Worm (Caenorhabditis elegans) whole organism, L4 larva: Measurements from ENCODE around the gene mfsd-13.2.

Source experiments
- aha-1 ChIP-seq: fragments of 150-350 bp; peaks from one replicate; lab custom pipeline; 2014; ENCODE audit warnings: missing biosample characterization, missing genetic modification characterization
- ces-1 ChIP-seq: fragments of 150-350 bp; sonication (generic microtip); optimal IDR thresholded peaks from 4 replicates; lab custom pipeline; 2014; ENCODE audit warnings: missing biosample characterization, missing genetic modification reagents, missing genetic modification characterization
- dpl-1 ChIP-seq: fragments of 150-350 bp; optimal IDR thresholded peaks from 2 replicates; lab custom pipeline; 2014; ENCODE audit warnings: missing biosample characterization, missing genetic modification reagents, missing genetic modification characterization
- mdt-29 ChIP-seq: fragments of 200-800 bp; sonication (Bioruptor generic); IDR thresholded peaks from 2 replicates; pipeline ENCODE4 v1.3.6; 2022; ENCODE audit warnings: missing genetic modification reagents, missing genetic modification characterization, missing compliant biosample characterization
- nhr-237 ChIP-seq: sonication (generic microtip); optimal IDR thresholded peaks from 2 replicates; lab custom pipeline; 2017; ENCODE audit warnings: missing biosample characterization, missing genetic modification characterization
- pqm-1 ChIP-seq: sonication (generic microtip); optimal IDR thresholded peaks from 2 replicates; lab custom pipeline; 2017; ENCODE audit warnings: missing biosample characterization, missing genetic modification characterization
- spr-1 ChIP-seq: sonication (generic microtip); optimal IDR thresholded peaks from 2 replicates; lab custom pipeline; 2016; ENCODE audit warnings: mild to moderate bottlenecking, missing genetic modification characterization, missing compliant biosample characterization

DNA sequence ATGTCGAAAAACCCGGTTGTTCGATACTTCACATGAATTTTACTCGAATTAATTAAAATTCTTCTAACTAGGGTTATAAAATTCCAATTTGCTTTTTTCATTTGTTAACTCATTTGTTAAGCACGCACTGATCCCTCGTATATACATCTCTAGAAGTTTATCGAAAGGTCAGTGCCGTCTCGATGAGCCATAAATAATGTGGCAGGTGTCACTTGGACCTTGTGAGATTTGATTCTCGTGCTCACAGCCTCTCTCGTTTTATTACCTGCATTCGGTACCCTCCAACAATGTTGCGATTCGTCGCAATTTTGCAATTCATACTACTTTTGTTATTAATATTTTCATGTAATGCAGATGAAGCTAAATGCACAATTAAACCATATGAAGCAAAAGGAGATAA, 49.3 kb downstream of the mfsd-13.2 start, which contains the start of gene spon-1:
- TF ChIP-seq spr-1 (tag; lab: Kevin White, UChicago) (no peak), nhr-237 (no peak), mdt-29 (no peak), aha-1 (tag; lab: Kevin White, UChicago) (no peak), pqm-1 (tag; lab: Kevin White, UChicago) (no peak), dpl-1 (GFP tag; lab: Kevin White, UChicago) (no peak), ces-1 (GFP tag; lab: Kevin White, UChicago) (no peak)
